Fruit fly (Drosophila melanogaster): ENCODE measurements around the gene CG31287.

dm6 chr3R:16209714-16210553 lies 6.8 kb downstream of the CG31287 start:
- TF ChIP-seq CG7101 (tag; optimal IDR thresholded peaks at IDR 0.05) = no peak
- TF ChIP-seq Hr96 (GFP tag; optimal IDR thresholded peaks at IDR 0.05) = no peak
- no peak for TF ChIP-seq Crg-1 (GFP tag; optimal IDR thresholded peaks at IDR 0.05)
- no peak for TF ChIP-seq pad (GFP tag; optimal IDR thresholded peaks at IDR 0.05)
- no peak for TF ChIP-seq kay (GFP tag; ENCODE audit: borderline replicate concordance)
- TF ChIP-seq bab1 (GFP tag; optimal IDR thresholded peaks at IDR 0.05) = no peak
- TF ChIP-seq toe (GFP tag; optimal IDR thresholded peaks at IDR 0.05) = no peak
